Worm (Caenorhabditis elegans) whole organism, L4/young adult: ENCODE data around the gene fos-1.

Source experiments
- dao-5 ChIP-seq: sonication (generic microtip); optimal IDR thresholded peaks from 2 replicates; lab custom pipeline; 2016; ENCODE audit warnings: missing genotype, missing genetic modification characterization, moderate library complexity, missing compliant biosample characterization
- him-1 ChIP-seq: sonication (generic microtip); optimal IDR thresholded peaks from 2 replicates; lab custom pipeline; 2016; ENCODE audit warnings: missing genotype, missing genetic modification reagents, missing genetic modification characterization, missing compliant biosample characterization

DNA sequence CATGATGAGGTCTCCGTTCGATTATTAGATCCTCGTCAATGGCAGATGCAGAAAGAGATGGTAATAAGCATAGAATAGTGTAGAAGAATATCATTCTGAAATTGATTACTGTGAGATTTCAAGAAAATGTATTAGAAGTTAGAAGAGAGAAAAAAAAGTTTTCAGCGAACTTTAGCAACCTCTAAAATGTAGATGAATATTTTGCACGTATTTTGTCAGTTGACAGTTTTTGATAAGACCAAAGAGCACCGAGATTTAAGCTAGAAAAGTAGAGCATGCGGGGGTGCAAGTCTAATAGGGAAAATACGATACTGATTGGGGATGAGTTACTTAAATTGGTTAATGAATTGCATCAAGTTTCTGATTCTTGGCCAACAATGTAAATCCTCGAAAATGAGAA is 48.7 kb upstream of the fos-1 start, which contains the start of gene M03F8.6:
- TF ChIP-seq him-1, result no peak
- TF ChIP-seq dao-5, result no peak
